Fruit fly (Drosophila melanogaster) whole organism, embryonic: ENCODE data around the gene ebi.

Source experiments
- CG10543 ChIP-seq: fragments of 200-800 bp; sonication (Bioruptor generic); optimal IDR thresholded peaks from 3 replicates; lab custom pipeline; 2017; ENCODE audit warnings: missing biosample characterization, mild to moderate bottlenecking, missing genetic modification characterization, moderate library complexity
- CG10959 ChIP-seq: fragments of 200-800 bp; sonication (Bioruptor generic); IDR thresholded peaks from 2 replicates; pipeline ENCODE4 v1.3.6; 2022; ENCODE audit warnings: missing biosample characterization, missing genetic modification characterization
- CG11398 ChIP-seq: fragments of 200-800 bp; sonication (Bioruptor generic); optimal IDR thresholded peaks from 2 replicates; lab custom pipeline; 2016; ENCODE audit warnings: missing biosample characterization, missing genetic modification characterization
- CG13624 ChIP-seq: fragments of 200-800 bp; sonication (Bioruptor generic); optimal IDR thresholded peaks from 2 replicates; lab custom pipeline; 2016; ENCODE audit warnings: missing biosample characterization, missing genetic modification characterization
- CG17802 ChIP-seq: fragments of 200-800 bp; sonication (Bioruptor generic); optimal IDR thresholded peaks from 2 replicates; lab custom pipeline; 2018; ENCODE audit warnings: missing biosample characterization, mild to moderate bottlenecking, missing genetic modification characterization, moderate library complexity
- CG2199 ChIP-seq: fragments of 200-800 bp; sonication (Bioruptor generic); IDR thresholded peaks from 3 replicates; pipeline ENCODE4 v1.3.6; 2022; ENCODE audit warnings: missing biosample characterization, missing genetic modification characterization
- CG2202 ChIP-seq: fragments of 200-800 bp; sonication (Bioruptor generic); optimal IDR thresholded peaks from 2 replicates; lab custom pipeline; 2018; ENCODE audit warnings: missing biosample characterization, mild to moderate bottlenecking, missing genetic modification characterization
- CG31224 ChIP-seq: fragments of 200-800 bp; sonication (Bioruptor generic); IDR thresholded peaks from 2 replicates; pipeline ENCODE4 v1.3.6; 2022; ENCODE audit warnings: missing biosample characterization, missing genetic modification characterization
- CG4328 ChIP-seq: fragments of 200-800 bp; sonication (Bioruptor generic); optimal IDR thresholded peaks from 3 replicates; lab custom pipeline; 2017; ENCODE audit warnings: missing biosample characterization, missing genetic modification reagents, missing genetic modification characterization
- CG5245 ChIP-seq: fragments of 200-800 bp; sonication (Bioruptor generic); optimal IDR thresholded peaks from 3 replicates; lab custom pipeline; 2016; ENCODE audit warnings: missing biosample characterization, missing genetic modification characterization
- CG6254 ChIP-seq: fragments of 200-800 bp; sonication (Bioruptor generic); optimal IDR thresholded peaks from 3 replicates; lab custom pipeline; 2017; ENCODE audit warnings: mild to moderate bottlenecking, missing biosample characterization, missing genetic modification reagents, missing genetic modification characterization
- CG6654 ChIP-seq: fragments of 200-800 bp; sonication (Bioruptor generic); optimal IDR thresholded peaks from 2 replicates; lab custom pipeline; 2017; ENCODE audit warnings: missing biosample characterization, mild to moderate bottlenecking, missing genetic modification characterization
- CG6765 ChIP-seq: fragments of 200-800 bp; sonication (Bioruptor generic); optimal IDR thresholded peaks from 3 replicates; lab custom pipeline; 2017; ENCODE audit warnings: missing biosample characterization, mild to moderate bottlenecking, missing genetic modification characterization
- CG6854 ChIP-seq: fragments of 200-800 bp; sonication (Bioruptor generic); optimal IDR thresholded peaks from 3 replicates; lab custom pipeline; 2017; ENCODE audit warnings: missing biosample characterization, mild to moderate bottlenecking, missing genetic modification characterization
- CG7357 ChIP-seq: fragments of 200-800 bp; sonication (Bioruptor generic); IDR thresholded peaks from 3 replicates; pipeline ENCODE4 v1.3.6; 2022; ENCODE audit warnings: missing biosample characterization, missing genetic modification characterization
- CG9437 ChIP-seq: fragments of 200-800 bp; sonication (Bioruptor generic); optimal IDR thresholded peaks from 2 replicates; lab custom pipeline; 2018; ENCODE audit warnings: missing biosample characterization, mild to moderate bottlenecking, missing genetic modification characterization
- CG9932 ChIP-seq: fragments of 200-800 bp; sonication (Bioruptor generic); IDR thresholded peaks from 2 replicates; pipeline ENCODE4 v1.3.6; 2022; ENCODE audit warnings: missing biosample characterization, missing genetic modification characterization
- Eip74EF ChIP-seq, 2 experiments: fragments of 200-800 bp in 1 of 2; fragments of >200 bp in 1 of 2; sonication (Bioruptor generic) in 1 of 2; optimal IDR thresholded peaks; 2 replicates each; lab custom pipeline; 2017 to 2019; ENCODE audit warnings: missing biosample characterization in 2 of 2, missing genetic modification characterization in 2 of 2, mild to moderate bottlenecking in 1 of 2, moderate library complexity in 1 of 2
- Hand ChIP-seq: fragments of 200-800 bp; sonication (Bioruptor generic); optimal IDR thresholded peaks from 2 replicates; lab custom pipeline; 2017; ENCODE audit warnings: mild to moderate bottlenecking, missing biosample characterization, missing genetic modification reagents, missing genetic modification characterization
- NfI ChIP-seq: fragments of 200-800 bp; sonication (Bioruptor generic); optimal IDR thresholded peaks from 3 replicates; lab custom pipeline; 2018; ENCODE audit warnings: missing biosample characterization, mild to moderate bottlenecking, missing genetic modification characterization, moderate library complexity
- Rx ChIP-seq: fragments of 200-800 bp; sonication (Bioruptor generic); IDR thresholded peaks from 2 replicates; pipeline ENCODE4 v1.3.6; 2022; ENCODE audit warnings: missing biosample characterization, missing genetic modification characterization
- Sox102F ChIP-seq: fragments of 200-800 bp; sonication (Bioruptor generic); optimal IDR thresholded peaks from 2 replicates; lab custom pipeline; 2018; ENCODE audit warnings: missing biosample characterization, mild to moderate bottlenecking, missing genetic modification characterization, moderate library complexity
- TFAM ChIP-seq: fragments of 200-800 bp; sonication (Bioruptor generic); optimal IDR thresholded peaks from 2 replicates; lab custom pipeline; 2017; ENCODE audit warnings: missing biosample characterization, missing genetic modification characterization, inconsistent platforms
- bigmax ChIP-seq: fragments of 200-800 bp; sonication (Bioruptor generic); optimal IDR thresholded peaks from 2 replicates; lab custom pipeline; 2018; ENCODE audit warnings: missing biosample characterization, mild to moderate bottlenecking, missing genetic modification characterization
- ci ChIP-seq: fragments of 200-800 bp; sonication (Bioruptor generic); IDR thresholded peaks from 3 replicates; pipeline ENCODE4 v1.3.6; 2022; ENCODE audit warnings: missing biosample characterization, missing genetic modification characterization
- cwo ChIP-seq: fragments of 200-800 bp; sonication (Bioruptor generic); optimal IDR thresholded peaks from 3 replicates; lab custom pipeline; 2017; ENCODE audit warnings: missing biosample characterization, missing genetic modification characterization, mild to moderate bottlenecking, moderate library complexity, missing genetic modification reagents
- da ChIP-seq: fragments of 200-800 bp; sonication (Bioruptor generic); optimal IDR thresholded peaks from 2 replicates; lab custom pipeline; 2016; ENCODE audit warnings: missing biosample characterization, missing genetic modification characterization
- disco-r ChIP-seq: fragments of 200-800 bp; sonication (Bioruptor generic); optimal IDR thresholded peaks from 2 replicates; lab custom pipeline; 2016; ENCODE audit warnings: missing biosample characterization, missing genetic modification characterization
- dm ChIP-seq: fragments of 200-800 bp; sonication (Bioruptor generic); optimal IDR thresholded peaks from 3 replicates; lab custom pipeline; 2016; ENCODE audit warnings: missing biosample characterization, missing genetic modification characterization
- fd96Cb ChIP-seq: fragments of 200-800 bp; sonication (Bioruptor generic); optimal IDR thresholded peaks from 2 replicates; lab custom pipeline; 2018; ENCODE audit warnings: missing biosample characterization, mild to moderate bottlenecking, missing genetic modification characterization, moderate library complexity
- gfzf ChIP-seq: fragments of 200-800 bp; sonication (Bioruptor generic); optimal IDR thresholded peaks from 2 replicates; lab custom pipeline; 2016; ENCODE audit warnings: missing biosample characterization, mild to moderate bottlenecking, missing genetic modification characterization, moderate library complexity
- gsb-n ChIP-seq: fragments of 200-800 bp; sonication (Bioruptor generic); optimal IDR thresholded peaks from 3 replicates; lab custom pipeline; 2018; ENCODE audit warnings: missing biosample characterization, mild to moderate bottlenecking, missing genetic modification characterization
- h ChIP-seq: fragments of >200 bp; optimal IDR thresholded peaks from 2 replicates; lab custom pipeline; 2017
- hkb ChIP-seq, 2 experiments: fragments of 200-800 bp in 1 of 2; fragments of >200 bp in 1 of 2; sonication (Bioruptor generic) in 1 of 2; IDR thresholded peaks in 1 of 2; optimal IDR thresholded peaks in 1 of 2; 2 replicates each; pipeline versions ENCODE4 v1.3.6 to Lab custom; 2017 to 2022; ENCODE audit warnings: missing biosample characterization in 1 of 2, missing genetic modification characterization in 1 of 2
- insv ChIP-seq, 2 experiments: fragments of 200-800 bp; sonication (Bioruptor generic); optimal IDR thresholded peaks; 3 replicates each; lab custom pipeline; 2016 to 2018; ENCODE audit warnings: missing biosample characterization in 2 of 2, missing genetic modification characterization in 2 of 2
- inv ChIP-seq: fragments of 200-800 bp; sonication (Bioruptor generic); IDR thresholded peaks from 2 replicates; pipeline ENCODE4 v1.3.6; 2022; ENCODE audit warnings: missing biosample characterization, missing genetic modification characterization; ENCODE audit not compliant: partially characterized antibody
- lab ChIP-seq: fragments of 200-800 bp; sonication (Bioruptor generic); optimal IDR thresholded peaks from 3 replicates; lab custom pipeline; 2017; ENCODE audit warnings: missing biosample characterization, missing genetic modification characterization, mild to moderate bottlenecking, moderate library complexity, missing genetic modification reagents
- lola ChIP-seq, 3 experiments: fragments of >200 bp in 2 of 3; fragments of 200-800 bp in 1 of 3; sonication (Bioruptor generic) in 1 of 3; optimal IDR thresholded peaks; 2 replicates each; lab custom pipeline; 2017 to 2019; ENCODE audit warnings: missing biosample characterization in 3 of 3, missing genetic modification characterization in 3 of 3, mild to moderate bottlenecking in 1 of 3, moderate library complexity in 1 of 3
- mam ChIP-seq: fragments of 200-800 bp; sonication (Bioruptor generic); optimal IDR thresholded peaks from 3 replicates; lab custom pipeline; 2016; ENCODE audit warnings: missing biosample characterization, missing genetic modification characterization
- peb ChIP-seq: fragments of 200-800 bp; sonication (Bioruptor generic); IDR thresholded peaks from 2 replicates; pipeline ENCODE4 v1.3.6; 2022; ENCODE audit warnings: missing biosample characterization, missing genetic modification characterization
- phol ChIP-seq: fragments of 200-800 bp; sonication (Bioruptor generic); optimal IDR thresholded peaks from 3 replicates; lab custom pipeline; 2018; ENCODE audit warnings: missing biosample characterization, mild to moderate bottlenecking, missing genetic modification characterization, moderate library complexity
- seq ChIP-seq: fragments of 200-800 bp; sonication (Bioruptor generic); IDR thresholded peaks from 2 replicates; pipeline ENCODE4 v1.3.6; 2022; ENCODE audit warnings: missing biosample characterization, missing genetic modification characterization
- sisA ChIP-seq: fragments of 200-800 bp; sonication (Bioruptor generic); IDR thresholded peaks from 2 replicates; pipeline ENCODE4 v1.3.6; 2022; ENCODE audit warnings: missing biosample characterization, missing genetic modification characterization
- slbo ChIP-seq: fragments of 200-800 bp; sonication (Bioruptor generic); IDR thresholded peaks from 2 replicates; pipeline ENCODE4 v1.3.6; 2022; ENCODE audit warnings: missing biosample characterization, missing genetic modification characterization
- slou ChIP-seq: fragments of 200-800 bp; sonication (Bioruptor generic); optimal IDR thresholded peaks from 3 replicates; lab custom pipeline; 2016; ENCODE audit warnings: missing biosample characterization, missing genetic modification characterization
- sna ChIP-seq: fragments of 200-800 bp; sonication (Bioruptor generic); IDR thresholded peaks from 2 replicates; pipeline ENCODE4 v1.3.6; 2022; ENCODE audit warnings: missing biosample characterization, missing genetic modification characterization; ENCODE audit not compliant: partially characterized antibody
- unc-4 ChIP-seq: fragments of 200-800 bp; sonication (Bioruptor generic); IDR thresholded peaks from 2 replicates; pipeline ENCODE4 v1.3.6; 2022; ENCODE audit warnings: missing biosample characterization, missing genetic modification characterization; ENCODE audit not compliant: partially characterized antibody
- wor ChIP-seq: fragments of 200-800 bp; sonication (Bioruptor generic); IDR thresholded peaks from 2 replicates; pipeline ENCODE4 v1.3.6; 2022; ENCODE audit warnings: missing biosample characterization, missing genetic modification characterization

The ebi gene

DNA sequence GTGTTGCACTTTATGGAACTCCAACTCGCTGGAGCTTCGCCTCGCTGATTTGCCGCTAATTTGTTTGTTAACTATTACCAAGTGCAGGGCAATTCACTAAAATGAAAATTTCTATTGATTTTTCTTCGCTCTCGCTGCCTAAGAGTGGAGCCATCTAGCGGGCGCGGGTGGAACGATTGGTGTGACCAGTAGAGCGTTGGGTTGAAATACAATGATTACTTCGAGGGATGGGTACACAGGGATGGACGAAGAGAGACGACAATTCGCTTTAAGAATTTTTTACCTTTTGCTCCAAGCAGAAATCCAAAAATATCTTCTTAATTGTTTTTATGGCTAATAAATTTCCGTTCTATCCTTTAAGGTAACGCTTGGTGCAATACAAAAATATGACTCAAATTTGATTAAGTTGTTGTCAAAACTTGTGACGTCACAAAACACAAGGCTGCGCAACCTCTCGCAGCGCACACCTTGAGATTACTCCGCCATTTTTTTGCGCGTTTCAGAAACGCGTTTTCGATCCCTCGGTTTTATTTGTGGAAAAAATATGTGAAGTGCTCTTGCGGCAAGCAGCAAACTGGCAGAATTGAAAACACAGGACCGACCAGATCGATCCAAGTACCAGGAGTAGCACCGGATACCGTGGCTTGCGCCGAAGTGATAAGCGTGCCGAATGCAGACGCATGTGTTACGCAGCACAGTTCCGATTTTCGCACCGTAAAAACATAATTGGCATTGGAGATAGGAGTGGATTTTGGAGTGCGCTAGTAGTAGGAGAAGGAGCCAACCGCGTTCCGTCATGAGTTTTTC, at the start of gene ebi, which contains the start of gene AP-2alpha (continued):
- TF ChIP-seq CG31224 (peak; percentile 81), phol (peak; percentile 98), CG9437 (GFP tag; lab: Kevin White, UChicago) (peak; percentile 79), cwo (GFP tag; lab: Kevin White, UChicago) (peak; percentile 49), lola (GFP tag; optimal IDR thresholded peaks at IDR 0.05; lab: Kevin White, UChicago) (peak in 1 of 3 experiments; percentile 84), h (no peak), fd96Cb (tag; lab: Kevin White, UChicago) (peak; percentile 78), gfzf (GFP tag; lab: Kevin White, UChicago) (peak; percentile 97), sna (GFP tag; lab: Robert Waterston, UW) (no peak), NfI (GFP tag; lab: Kevin White, UChicago) (peak; percentile 83), CG6854 (no peak), dm (GFP tag; lab: Kevin White, UChicago) (peak; percentile 91), CG10543 (GFP tag; lab: Kevin White, UChicago) (peak; percentile 90), hkb (optimal IDR thresholded peaks at IDR 0.05; lab: Kevin White, UChicago) (peak; percentile 92), hkb (GFP tag; IDR thresholded peaks at IDR 0.05; lab: Robert Waterston, UW) (peak; percentile 81), slou (GFP tag; lab: Kevin White, UChicago) (peak; percentile 86), insv (GFP tag; optimal IDR thresholded peaks at IDR 0.05; lab: Kevin White, UChicago) (peak in 1 of 2 experiments; percentile 43), CG10959 (GFP tag; lab: Robert Waterston, UW) (peak; percentile 69), CG7357 (GFP tag; lab: Robert Waterston, UW) (peak; percentile 74; the same call in 2 of the 3 replicates), inv (GFP tag; lab: Robert Waterston, UW) (no peak), da (GFP tag; lab: Kevin White, UChicago) (peak; percentile 78), lab (GFP tag; lab: Kevin White, UChicago) (peak; percentile 83), unc-4 (GFP tag; lab: Robert Waterston, UW) (no peak), CG9932 (GFP tag; lab: Robert Waterston, UW) (peak; percentile 95), peb (GFP tag; lab: Robert Waterston, UW) (peak; percentile 84), disco-r (GFP tag; lab: Kevin White, UChicago) (peak; percentile 88), bigmax (GFP tag; lab: Kevin White, UChicago) (no peak), sisA (GFP tag; lab: Robert Waterston, UW) (peak; percentile 93), Eip74EF (GFP tag; optimal IDR thresholded peaks at IDR 0.05; lab: Kevin White, UChicago) (no peak), TFAM (GFP tag; lab: Kevin White, UChicago) (no peak), seq (GFP tag; lab: Robert Waterston, UW) (peak; percentile 82), wor (GFP tag; lab: Robert Waterston, UW) (peak; percentile 81), mam (peak; percentile 96), CG11398 (GFP tag; lab: Kevin White, UChicago) (peak; percentile 89), CG17802 (peak; percentile 28), slbo (GFP tag; lab: Robert Waterston, UW) (peak; percentile 95), Sox102F (GFP tag; lab: Kevin White, UChicago) (no peak), gsb-n (tag; lab: Kevin White, UChicago) (no peak), CG2202 (peak; percentile 77), Hand (GFP tag; lab: Kevin White, UChicago) (peak; percentile 58), CG5245 (peak; percentile 70), CG6654 (GFP tag; lab: Kevin White, UChicago) (peak; percentile 39), CG13624 (GFP tag; lab: Kevin White, UChicago) (peak; percentile 94), CG6254 (GFP tag; lab: Kevin White, UChicago) (no peak), ci (GFP tag; lab: Robert Waterston, UW) (peak; percentile 85), CG2199 (GFP tag; lab: Robert Waterston, UW) (0 out of 3 replicates have a peak, but pooled peaks have one; percentile 42), Rx (GFP tag; lab: Robert Waterston, UW) (peak; percentile 61; the same call in 1 of the 2 replicates), CG6765 (peak; percentile 59), CG4328 (GFP tag; lab: Kevin White, UChicago) (peak; percentile 54)
